Worm (Caenorhabditis elegans) whole organism, L1 larva: ENCODE results near the gene lgc-39.

ENCODE experiments used
- C16A3.4 ChIP-seq: fragments of 150-350 bp; optimal IDR thresholded peaks from 2 replicates; lab custom pipeline; 2014; ENCODE audit warnings: missing biosample characterization, missing genetic modification characterization
- alr-1 ChIP-seq: fragments of 200-800 bp; sonication (Bioruptor generic); optimal IDR thresholded peaks from 2 replicates; lab custom pipeline; 2018; ENCODE audit warnings: borderline replicate concordance, mild to moderate bottlenecking, missing genetic modification characterization, missing compliant biosample characterization
- ama-1 ChIP-seq: fragments of 150-350 bp; optimal IDR thresholded peaks from 2 replicates; lab custom pipeline; 2014
- efl-1 ChIP-seq, 4 experiments: fragments of 150-350 bp; optimal IDR thresholded peaks in 3 of 4; peaks in 1 of 4; 1 replicate in 1 of 4; 2 replicates in 3 of 4; lab custom pipeline; 2014; ENCODE audit warnings: missing biosample characterization in 2 of 4, missing genetic modification characterization in 2 of 4, missing genetic modification reagents in 2 of 4
- egl-27 ChIP-seq, 2 experiments: fragments of 150-350 bp in 1 of 2; sonication (generic microtip); optimal IDR thresholded peaks; 3 replicates each; lab custom pipeline; 2017 to 2018; ENCODE audit warnings: missing biosample characterization in 2 of 2, missing genetic modification characterization in 2 of 2, missing genetic modification reagents in 2 of 2
- nhr-71 ChIP-seq: sonication (generic microtip); optimal IDR thresholded peaks from 2 replicates; lab custom pipeline; 2016; ENCODE audit warnings: mild to moderate bottlenecking, missing genetic modification characterization, moderate library complexity, missing compliant biosample characterization
- nhr-76 ChIP-seq: sonication (generic microtip); optimal IDR thresholded peaks from 2 replicates; lab custom pipeline; 2017; ENCODE audit warnings: missing biosample characterization, missing genetic modification characterization
- nhr-90 ChIP-seq: sonication (generic microtip); optimal IDR thresholded peaks from 2 replicates; lab custom pipeline; 2016; ENCODE audit warnings: mild to moderate bottlenecking, missing genetic modification characterization, missing compliant biosample characterization; ENCODE audit not compliant: poor library complexity
- pag-3 ChIP-seq: sonication (generic microtip); optimal IDR thresholded peaks from 2 replicates; lab custom pipeline; 2017; ENCODE audit warnings: missing genetic modification characterization, mild to moderate bottlenecking, missing compliant biosample characterization, antibody characterized with exemption, borderline replicate concordance; ENCODE audit not compliant: insufficient read depth
- pqm-1 ChIP-seq: sonication (generic microtip); optimal IDR thresholded peaks from 3 replicates; lab custom pipeline; 2017; ENCODE audit warnings: missing biosample characterization, missing genetic modification characterization
- unc-62 ChIP-seq: fragments of 150-350 bp; optimal IDR thresholded peaks from 2 replicates; lab custom pipeline; 2014; ENCODE audit warnings: missing biosample characterization, missing genetic modification reagents, missing genetic modification characterization

DNA sequence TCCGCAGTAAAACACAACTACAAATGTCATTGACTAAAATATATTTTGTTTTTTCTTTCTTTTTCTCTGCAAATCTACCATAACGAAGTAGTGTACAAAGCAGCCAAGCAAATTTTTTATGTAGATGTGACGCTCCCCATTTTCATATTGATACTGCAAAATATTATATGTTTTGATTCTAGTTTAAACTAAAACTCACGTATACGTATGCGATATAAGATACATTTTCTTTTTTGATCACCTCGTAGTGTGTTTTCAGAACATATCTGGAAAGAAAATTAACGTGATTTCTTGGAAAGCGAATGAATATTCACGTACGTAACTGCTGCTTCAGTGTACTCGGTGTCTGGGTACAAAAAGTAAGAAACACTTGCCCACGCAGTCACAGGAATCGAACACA, 38.4 kb upstream of the lgc-39 start:
- TF ChIP-seq C16A3.4 (tag; lab: Kevin White, UChicago) = no peak
- no peak for TF ChIP-seq nhr-90
- no peak for TF ChIP-seq egl-27 (tag; optimal IDR thresholded peaks at IDR 0.05; lab: Kevin White, UChicago)
- TF ChIP-seq unc-62 (GFP tag; lab: Kevin White, UChicago) = no peak
- TF ChIP-seq efl-1 (optimal IDR thresholded peaks at IDR 0.05; lab: Kevin White, UChicago) = no peak
- TF ChIP-seq efl-1 (GFP tag; optimal IDR thresholded peaks at IDR 0.05 in 1 of 2; lab: Kevin White, UChicago) = no peak
- no peak for TF ChIP-seq ama-1
- TF ChIP-seq alr-1 (tag; lab: Kevin White, UChicago) = no peak
- TF ChIP-seq nhr-76 (tag; lab: Kevin White, UChicago) = no peak
- TF ChIP-seq nhr-71 = no peak
- TF ChIP-seq pqm-1 (tag; lab: Kevin White, UChicago) = no peak
- no peak for TF ChIP-seq pag-3 (tag; lab: Kevin White, UChicago)
